Worm (Caenorhabditis elegans) whole organism, L3 larva: ENCODE results near the gene Y6E2A.4.
A peak's percentile ranks its signal among the peaks of the same experiment; 100 is the strongest.

Experiments used
- R02D3.7 ChIP-seq: fragments of 150-350 bp; optimal IDR thresholded peaks from 2 replicates; lab custom pipeline; 2014; ENCODE audit warnings: missing biosample characterization, missing genetic modification characterization
- ZK546.5 ChIP-seq: sonication (generic microtip); optimal IDR thresholded peaks from 2 replicates; lab custom pipeline; 2017; ENCODE audit warnings: missing biosample characterization, missing genetic modification characterization
- aly-2 ChIP-seq: fragments of 150-350 bp; optimal IDR thresholded peaks from 2 replicates; lab custom pipeline; 2014; ENCODE audit warnings: missing biosample characterization, missing genetic modification characterization
- ama-1 ChIP-seq: fragments of 150-350 bp; optimal IDR thresholded peaks from 2 replicates; lab custom pipeline; 2018
- ceh-28 ChIP-seq: fragments of 150-350 bp; optimal IDR thresholded peaks from 2 replicates; lab custom pipeline; 2014; ENCODE audit warnings: missing biosample characterization, missing genetic modification reagents, missing genetic modification characterization
- ceh-9 ChIP-seq: sonication (generic microtip); optimal IDR thresholded peaks from 2 replicates; lab custom pipeline; 2018; ENCODE audit warnings: missing biosample characterization, missing genetic modification characterization
- egl-5 ChIP-seq: fragments of 150-350 bp; optimal IDR thresholded peaks from 2 replicates; lab custom pipeline; 2017; ENCODE audit warnings: missing biosample characterization, missing genetic modification reagents, missing genetic modification characterization, inconsistent platforms
- elt-1 ChIP-seq: fragments of 150-350 bp; optimal IDR thresholded peaks from 2 replicates; lab custom pipeline; 2014; ENCODE audit warnings: missing biosample characterization, missing genetic modification characterization
- elt-2 ChIP-seq: sonication (generic microtip); optimal IDR thresholded peaks from 2 replicates; lab custom pipeline; 2016; ENCODE audit warnings: missing genetic modification reagents, mild to moderate bottlenecking, missing genetic modification characterization, missing compliant biosample characterization
- elt-3 ChIP-seq, 3 experiments: fragments of 150-350 bp in 1 of 3; sonication (generic microtip) in 2 of 3; optimal IDR thresholded peaks; 2 replicates in 2 of 3; 4 replicates in 1 of 3; lab custom pipeline; 2014 to 2017; ENCODE audit warnings: missing biosample characterization in 3 of 3, missing genetic modification characterization in 3 of 3
- eor-1 ChIP-seq, 2 experiments: fragments of 150-350 bp; optimal IDR thresholded peaks; 2 replicates each; lab custom pipeline; 2014 to 2018; ENCODE audit warnings: missing biosample characterization in 2 of 2, missing genetic modification characterization in 2 of 2
- fkh-2 ChIP-seq: fragments of 150-350 bp; optimal IDR thresholded peaks from 2 replicates; lab custom pipeline; 2014; ENCODE audit warnings: missing biosample characterization, missing genetic modification reagents, missing genetic modification characterization
- fos-1 ChIP-seq: fragments of 150-350 bp; optimal IDR thresholded peaks from 2 replicates; lab custom pipeline; 2014; ENCODE audit warnings: missing biosample characterization, missing genetic modification characterization
- hmg-11 ChIP-seq: sonication (generic microtip); optimal IDR thresholded peaks from 2 replicates; lab custom pipeline; 2016; ENCODE audit warnings: missing genetic modification characterization, missing compliant biosample characterization
- lin-15B ChIP-seq: fragments of 150-350 bp; optimal IDR thresholded peaks from 2 replicates; lab custom pipeline; 2014; ENCODE audit warnings: missing biosample characterization, missing genetic modification characterization
- lin-39 ChIP-seq: fragments of 150-350 bp; optimal IDR thresholded peaks from 2 replicates; lab custom pipeline; 2018; ENCODE audit warnings: missing biosample characterization, missing genetic modification reagents, missing genetic modification characterization
- lsy-12 ChIP-seq: sonication (generic microtip); optimal IDR thresholded peaks from 2 replicates; lab custom pipeline; 2016; ENCODE audit warnings: mild to moderate bottlenecking, missing genetic modification characterization, missing compliant biosample characterization
- nfya-1 ChIP-seq: sonication (generic microtip); optimal IDR thresholded peaks from 2 replicates; lab custom pipeline; 2017; ENCODE audit warnings: missing genetic modification characterization, mild to moderate bottlenecking, missing compliant biosample characterization, antibody characterized with exemption, moderate library complexity; ENCODE audit not compliant: insufficient read depth
- nhr-11 ChIP-seq: fragments of 150-350 bp; optimal IDR thresholded peaks from 2 replicates; lab custom pipeline; 2014; ENCODE audit warnings: missing biosample characterization, missing genetic modification characterization
- nhr-12 ChIP-seq: fragments of 150-350 bp; optimal IDR thresholded peaks from 2 replicates; lab custom pipeline; 2014; ENCODE audit warnings: missing biosample characterization, missing genetic modification characterization
- nhr-23 ChIP-seq: fragments of 150-350 bp; optimal IDR thresholded peaks from 2 replicates; lab custom pipeline; 2014; ENCODE audit warnings: missing biosample characterization, missing genetic modification reagents, missing genetic modification characterization
- nhr-25 ChIP-seq: sonication (generic microtip); optimal IDR thresholded peaks from 2 replicates; lab custom pipeline; 2017; ENCODE audit warnings: missing biosample characterization, missing genetic modification characterization
- nhr-28 ChIP-seq: fragments of 150-350 bp; optimal IDR thresholded peaks from 2 replicates; lab custom pipeline; 2014; ENCODE audit warnings: missing biosample characterization, missing genetic modification characterization
- nhr-67 ChIP-seq: fragments of 150-350 bp; optimal IDR thresholded peaks from 2 replicates; lab custom pipeline; 2014; ENCODE audit warnings: missing biosample characterization, missing genetic modification characterization
- nhr-76 ChIP-seq: fragments of 150-350 bp; sonication (generic microtip); optimal IDR thresholded peaks from 5 replicates; lab custom pipeline; 2014; ENCODE audit warnings: missing biosample characterization, missing genetic modification characterization
- nhr-77 ChIP-seq: fragments of 150-350 bp; optimal IDR thresholded peaks from 2 replicates; lab custom pipeline; 2014; ENCODE audit warnings: missing biosample characterization, missing genetic modification characterization
- pha-4 ChIP-seq: fragments of 150-350 bp; optimal IDR thresholded peaks from 2 replicates; lab custom pipeline; 2014; ENCODE audit warnings: missing biosample characterization, missing genetic modification reagents, missing genetic modification characterization
- pqm-1 ChIP-seq: fragments of 150-350 bp; optimal IDR thresholded peaks from 2 replicates; lab custom pipeline; 2017; ENCODE audit warnings: missing biosample characterization, missing genetic modification characterization, inconsistent platforms
- sea-2 ChIP-seq: fragments of 150-350 bp; sonication (generic microtip); optimal IDR thresholded peaks from 4 replicates; lab custom pipeline; 2014; ENCODE audit warnings: missing biosample characterization, missing genetic modification reagents, missing genetic modification characterization
- snpc-4 ChIP-seq: fragments of 150-350 bp; optimal IDR thresholded peaks from 2 replicates; lab custom pipeline; 2014; ENCODE audit warnings: missing biosample characterization, missing genetic modification characterization
- tbx-2 ChIP-seq: sonication (generic microtip); optimal IDR thresholded peaks from 2 replicates; lab custom pipeline; 2016; ENCODE audit warnings: mild to moderate bottlenecking, missing genetic modification characterization, missing compliant biosample characterization
- unc-62 ChIP-seq: fragments of 150-350 bp; sonication (generic microtip); optimal IDR thresholded peaks from 4 replicates; lab custom pipeline; 2014; ENCODE audit warnings: missing biosample characterization, missing genetic modification reagents, missing genetic modification characterization
- zag-1 ChIP-seq: fragments of 150-350 bp; optimal IDR thresholded peaks from 2 replicates; lab custom pipeline; 2014; ENCODE audit warnings: missing biosample characterization, missing genetic modification characterization
- ztf-11 ChIP-seq: fragments of 150-350 bp; optimal IDR thresholded peaks from 2 replicates; lab custom pipeline; 2014; ENCODE audit warnings: missing biosample characterization, missing genetic modification characterization
- ztf-4 ChIP-seq: fragments of 150-350 bp; optimal IDR thresholded peaks from 2 replicates; lab custom pipeline; 2014; ENCODE audit warnings: missing biosample characterization, missing genetic modification characterization

Gene Y6E2A.4

DNA sequence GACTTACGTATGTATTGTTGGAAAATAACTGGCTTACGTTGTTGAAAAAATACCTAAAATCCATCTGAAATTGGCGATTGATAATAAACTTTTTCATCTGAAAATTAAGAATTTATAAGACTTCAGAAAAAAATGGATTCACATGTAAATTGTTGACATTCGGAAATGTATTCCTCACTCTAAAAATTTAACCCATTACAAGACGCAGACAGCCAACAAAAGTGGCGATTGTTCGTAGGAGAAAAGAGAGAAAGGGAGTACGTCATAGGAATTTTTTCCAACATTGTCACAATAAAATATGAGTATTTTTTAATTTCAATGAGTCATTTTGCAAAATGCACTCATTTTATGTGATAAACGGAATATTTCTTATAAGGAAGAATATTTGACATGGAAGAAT is 2.0 kb upstream of the Y6E2A.4 start, which contains the start of gene Y6E2A.5:
TSS of gene Y6E2A.5 (minus strand) at position 101 of the 400 bp plus-strand sequence.
- TF ChIP-seq pqm-1 (tag; lab: Kevin White, UChicago) (peak; percentile 1), nhr-28 (tag; lab: Kevin White, UChicago) (no peak), elt-2 (tag; lab: Kevin White, UChicago) (no peak)
- TF ChIP-seq, all 47 proteins: peak for 1

ce11 chrV:15715636-15716035 is 943 bp downstream of the Y6E2A.4 start:
- TF ChIP-seq nfya-1 (tag; lab: Kevin White, UChicago) (no peak), nhr-11 (tag; lab: Kevin White, UChicago) (no peak), zag-1 (tag; lab: Kevin White, UChicago) (no peak), sea-2 (no peak)

DNA sequence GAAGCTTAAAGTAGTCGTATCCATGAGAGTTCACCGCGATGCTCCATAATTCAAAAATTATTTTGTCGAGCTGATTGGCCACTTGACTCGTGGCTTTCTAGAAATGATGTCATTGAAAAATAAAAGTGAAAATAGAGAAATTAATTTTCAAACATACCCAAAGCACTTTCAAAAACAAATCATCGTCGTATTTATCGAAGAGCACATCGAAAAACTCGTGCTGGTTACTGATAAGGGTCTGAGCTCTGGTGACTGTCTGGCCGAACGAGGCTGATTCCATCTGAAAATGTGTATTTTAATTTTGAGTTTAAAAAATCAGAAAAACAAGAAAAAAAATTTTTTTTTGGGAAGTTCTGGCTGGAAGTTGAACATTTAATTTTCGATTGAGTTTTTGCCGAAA is 4.2 kb downstream of the Y6E2A.4 start:
- TF ChIP-seq lin-39 (tag; lab: Kevin White, UChicago), result no peak
- peak; percentile 34 for TF ChIP-seq pqm-1 (tag; lab: Kevin White, UChicago)
- no peak for TF ChIP-seq nhr-67 (tag; lab: Kevin White, UChicago)
- no peak for TF ChIP-seq pha-4 (tag; lab: Kevin White, UChicago)
- peak; percentile 11 for TF ChIP-seq elt-2 (tag; lab: Kevin White, UChicago)

DNA sequence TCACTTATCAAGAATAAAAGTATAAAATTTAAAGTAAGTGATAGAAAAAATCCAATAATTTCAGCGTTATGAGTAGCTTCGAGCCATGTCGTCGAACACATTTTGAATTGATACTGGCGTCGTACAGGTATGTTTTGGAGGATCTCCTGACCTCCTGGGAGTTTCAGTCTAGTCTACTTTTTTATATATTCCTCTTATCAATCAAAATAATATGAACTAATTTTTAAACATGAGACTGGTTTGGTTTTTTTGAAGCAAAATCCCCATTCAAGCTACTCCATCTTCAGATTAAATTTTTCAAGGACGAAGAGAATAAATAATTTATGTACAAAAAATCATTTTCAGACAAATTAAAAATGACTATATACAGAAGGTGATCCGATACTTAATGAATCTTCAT is 4.7 kb downstream of the Y6E2A.4 start, which contains the start of gene str-101:
TSS of gene str-101 (minus strand) at position 101 of the 400 bp plus-strand sequence.
- TF ChIP-seq egl-5 (tag; lab: Kevin White, UChicago), result no peak
- no peak for TF ChIP-seq nhr-76 (tag; lab: Kevin White, UChicago)
- TF ChIP-seq nhr-25 (tag; lab: Kevin White, UChicago), result no peak
- TF ChIP-seq unc-62 (GFP tag; lab: Kevin White, UChicago), result no peak
- no peak for TF ChIP-seq ceh-28 (tag; lab: Kevin White, UChicago)
- no peak for TF ChIP-seq elt-3 (tag; optimal IDR thresholded peaks at IDR 0.05; lab: Kevin White, UChicago)
- TF ChIP-seq tbx-2, result no peak
- TF ChIP-seq zag-1 (tag; lab: Kevin White, UChicago), result no peak
- TF ChIP-seq nhr-12 (tag; lab: Kevin White, UChicago), result no peak
- TF ChIP-seq aly-2 (tag; lab: Kevin White, UChicago), result no peak
- no peak for TF ChIP-seq ztf-11 (tag; lab: Kevin White, UChicago)
- no peak for TF ChIP-seq hmg-11 (tag; lab: Kevin White, UChicago)
- no peak for TF ChIP-seq fkh-2 (tag; lab: Kevin White, UChicago)
- no peak for TF ChIP-seq lin-15B (tag; lab: Kevin White, UChicago)
- TF ChIP-seq eor-1 (tag; optimal IDR thresholded peaks at IDR 0.05; lab: Kevin White, UChicago), result no peak
- no peak for TF ChIP-seq ceh-9 (tag; lab: Kevin White, UChicago)
- TF ChIP-seq nhr-67 (tag; lab: Kevin White, UChicago), result no peak
- TF ChIP-seq lsy-12 (tag; lab: Kevin White, UChicago), result no peak
- TF ChIP-seq elt-1 (tag; lab: Kevin White, UChicago), result no peak
- TF ChIP-seq, all 47 proteins: peak for 0

DNA sequence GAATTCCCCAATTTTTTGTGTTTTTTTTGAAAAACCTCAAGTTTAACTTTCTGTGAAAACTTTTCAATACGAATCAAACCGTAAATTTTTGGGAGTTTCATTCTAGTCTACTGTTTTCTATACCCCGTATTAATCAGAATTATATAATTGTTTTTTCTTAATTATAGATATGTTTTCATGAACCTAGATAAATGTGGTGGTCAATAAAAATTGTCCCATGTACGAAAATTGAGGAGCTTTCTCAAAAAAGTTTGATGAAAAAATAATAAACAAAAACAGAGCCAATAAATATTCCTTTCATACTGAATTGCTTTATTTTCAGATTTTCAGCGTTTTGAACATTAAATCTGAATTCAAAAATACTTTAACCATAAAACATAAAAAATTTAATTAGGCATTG is 6.2 kb downstream of the Y6E2A.4 start, which contains the start of gene Y6E2A.1:
TSS of gene Y6E2A.1 (minus strand) at position 101 of the 400 bp plus-strand sequence.
- TF ChIP-seq ama-1 (lab: Kevin White, UChicago) (no peak), pha-4 (tag; lab: Kevin White, UChicago) (no peak), sea-2 (no peak), aly-2 (tag; lab: Kevin White, UChicago) (no peak), ztf-4 (no peak), ZK546.5 (tag; lab: Kevin White, UChicago) (no peak), fos-1 (tag; lab: Kevin White, UChicago) (no peak), nhr-23 (tag; lab: Kevin White, UChicago) (no peak), R02D3.7 (no peak), nhr-77 (no peak), nhr-11 (tag; lab: Kevin White, UChicago) (no peak), ceh-9 (tag; lab: Kevin White, UChicago) (no peak), elt-1 (tag; lab: Kevin White, UChicago) (no peak), snpc-4 (tag; lab: Kevin White, UChicago) (no peak)
